Worm (Caenorhabditis elegans) whole organism, mixed stage, embryonic: Measurements from ENCODE around the gene W07G4.1.

ENCODE experiments used
- blmp-1 ChIP-seq: fragments of 150-350 bp; optimal IDR thresholded peaks from 2 replicates; lab custom pipeline; 2014; ENCODE audit warnings: missing biosample characterization, missing genetic modification characterization
- elt-3 ChIP-seq: fragments of 150-350 bp; optimal IDR thresholded peaks from 2 replicates; lab custom pipeline; 2014; ENCODE audit warnings: missing biosample characterization, missing genetic modification characterization
- hlh-1 ChIP-seq: fragments of 150-350 bp; optimal IDR thresholded peaks from 2 replicates; lab custom pipeline; 2014; ENCODE audit warnings: missing biosample characterization, missing genetic modification reagents, missing genetic modification characterization
- mab-5 ChIP-seq: fragments of 150-350 bp; optimal IDR thresholded peaks from 2 replicates; lab custom pipeline; 2014; ENCODE audit warnings: missing biosample characterization, missing genetic modification characterization
- mls-2 ChIP-seq: sonication (generic microtip); optimal IDR thresholded peaks from 2 replicates; lab custom pipeline; 2016; ENCODE audit warnings: mild to moderate bottlenecking, missing genetic modification characterization, moderate library complexity, missing compliant biosample characterization
- nhr-12 ChIP-seq: fragments of 150-350 bp; optimal IDR thresholded peaks from 2 replicates; lab custom pipeline; 2014; ENCODE audit warnings: missing biosample characterization, missing genetic modification characterization
- nhr-237 ChIP-seq: fragments of 150-350 bp; optimal IDR thresholded peaks from 2 replicates; lab custom pipeline; 2014; ENCODE audit warnings: missing biosample characterization, missing genetic modification characterization
- nhr-76 ChIP-seq: sonication (generic microtip); optimal IDR thresholded peaks from 2 replicates; lab custom pipeline; 2017; ENCODE audit warnings: missing biosample characterization, missing genetic modification characterization
- pha-4 ChIP-seq: fragments of 150-350 bp; optimal IDR thresholded peaks from 2 replicates; lab custom pipeline; 2018; ENCODE audit warnings: missing biosample characterization, missing genetic modification reagents, missing genetic modification characterization
- unc-62 ChIP-seq: fragments of 150-350 bp; optimal IDR thresholded peaks from 2 replicates; lab custom pipeline; 2014; ENCODE audit warnings: missing biosample characterization, missing genetic modification reagents, missing genetic modification characterization
- ztf-11 ChIP-seq: fragments of 150-350 bp; optimal IDR thresholded peaks from 2 replicates; lab custom pipeline; 2014; ENCODE audit warnings: missing biosample characterization, missing genetic modification characterization

- TF ChIP-seq pha-4 (tag; lab: Kevin White, UChicago), result no peak
- no peak for TF ChIP-seq mab-5 (tag; lab: Kevin White, UChicago)
- TF ChIP-seq nhr-237 (tag; lab: Kevin White, UChicago), result no peak
- no peak for TF ChIP-seq elt-3 (tag; lab: Kevin White, UChicago)
- TF ChIP-seq blmp-1 (tag; lab: Kevin White, UChicago), result no peak
- TF ChIP-seq ztf-11 (tag; lab: Kevin White, UChicago), result no peak
- TF ChIP-seq nhr-76, result no peak
- TF ChIP-seq mls-2, result no peak
- TF ChIP-seq nhr-12, result no peak
- TF ChIP-seq unc-62 (GFP tag; lab: Kevin White, UChicago), result no peak
- TF ChIP-seq hlh-1 (tag; lab: Kevin White, UChicago), result no peak
Observed at ce11 chrV:13018761-13019160, 14.6 kb upstream of the W07G4.1 start, which contains the start of gene fmi-1.
